Fruit fly (Drosophila melanogaster): ENCODE data around the gene CG43783.

CG43783 gene

dm6 chr3L:8953199-8953956 lies 694 bp downstream of the CG43783 start (continued):
- peak; percentile 52 for TF ChIP-seq Nf-YB (GFP tag; optimal IDR thresholded peaks at IDR 0.05)
- TF ChIP-seq mirr (GFP tag; optimal IDR thresholded peaks at IDR 0.05) = no peak
- peak; percentile 22 for TF ChIP-seq CG18764 (GFP tag; optimal IDR thresholded peaks at IDR 0.05)
- TF ChIP-seq CG12299 (tag; optimal IDR thresholded peaks at IDR 0.05) = peak; percentile 68
- no peak for TF ChIP-seq CG7372 (GFP tag; IDR thresholded peaks at IDR 0.05)
- peak; percentile 82 for TF ChIP-seq Fer1 (GFP tag; optimal IDR thresholded peaks at IDR 0.05)
- peak; percentile 57 for TF ChIP-seq CG6854 (GFP tag; optimal IDR thresholded peaks at IDR 0.05)
- peak; percentile 20 for TF ChIP-seq CG16863 (GFP tag; optimal IDR thresholded peaks at IDR 0.05)
- TF ChIP-seq CG14441 (GFP tag; IDR thresholded peaks at IDR 0.05) = no peak; the same call in 1 of the 2 replicates
- no peak for TF ChIP-seq CG17912 (GFP tag; optimal IDR thresholded peaks at IDR 0.05)
- TF ChIP-seq CG1233 (GFP tag; optimal IDR thresholded peaks at IDR 0.05) = peak; percentile 49
- TF ChIP-seq Ssrp (tag; optimal IDR thresholded peaks at IDR 0.05) = peak; percentile 60
- peak; percentile 50; the same call in 1 of the 3 replicates for TF ChIP-seq CG11695 (GFP tag; IDR thresholded peaks at IDR 0.05)
- TF ChIP-seq CG11093 (GFP tag; IDR thresholded peaks at IDR 0.05) = 0 out of 3 replicates have a peak, but pooled peaks have one; percentile 47
- TF ChIP-seq psq (GFP tag; optimal IDR thresholded peaks at IDR 0.05) = no peak
- TF ChIP-seq Ravus (GFP tag; IDR thresholded peaks at IDR 0.05) = no peak
- TF ChIP-seq CG10979 (tag; optimal IDR thresholded peaks at IDR 0.05) = peak; percentile 68
- no peak for TF ChIP-seq CG11247 (GFP tag; IDR thresholded peaks at IDR 0.05)
- no peak for TF ChIP-seq CG12236 (GFP tag; optimal IDR thresholded peaks at IDR 0.05)
- peak; percentile 50; the same call in 2 of the 3 replicates for TF ChIP-seq tgo (GFP tag; IDR thresholded peaks at IDR 0.05)
- peak; percentile 28 for TF ChIP-seq CG1602 (GFP tag; optimal IDR thresholded peaks at IDR 0.05)
- no peak for TF ChIP-seq seq (GFP tag; IDR thresholded peaks at IDR 0.05)
- TF ChIP-seq tll (GFP tag; optimal IDR thresholded peaks at IDR 0.05) = no peak
- TF ChIP-seq CG3838 (GFP tag; optimal IDR thresholded peaks at IDR 0.05) = no peak
- peak; percentile 8 for TF ChIP-seq CG30020 (tag; optimal IDR thresholded peaks at IDR 0.05)
- peak; percentile 56 for TF ChIP-seq CG8388 (GFP tag; optimal IDR thresholded peaks at IDR 0.05)
- no peak for TF ChIP-seq hth (optimal IDR thresholded peaks at IDR 0.05)
- 0 out of 2 replicates have a peak, but pooled peaks have one; percentile 19 for TF ChIP-seq CG11085 (GFP tag; IDR thresholded peaks at IDR 0.05)
- TF ChIP-seq CG2678 (tag; optimal IDR thresholded peaks at IDR 0.05) = peak; percentile 84
- TF ChIP-seq CG11696 (GFP tag; IDR thresholded peaks at IDR 0.05) = no peak
- TF ChIP-seq ap (GFP tag; IDR thresholded peaks at IDR 0.05) = no peak
- peak; percentile 39 for TF ChIP-seq CG6654 (GFP tag; optimal IDR thresholded peaks at IDR 0.05)
- TF ChIP-seq Mad (GFP tag; optimal IDR thresholded peaks at IDR 0.05) = peak; percentile 48
- no peak for TF ChIP-seq CkIIα-i1 (GFP tag; IDR thresholded peaks at IDR 0.05)
- peak; percentile 28 for TF ChIP-seq CTCF (GFP tag; optimal IDR thresholded peaks at IDR 0.05)
- TF ChIP-seq Gsc (GFP tag; IDR thresholded peaks at IDR 0.05) = no peak
- TF ChIP-seq cad (GFP tag; optimal IDR thresholded peaks at IDR 0.05) = no peak
- TF ChIP-seq sc (optimal IDR thresholded peaks at IDR 0.05) = no peak
- peak; percentile 13 for TF ChIP-seq sc (GFP tag; optimal IDR thresholded peaks at IDR 0.05)
- TF ChIP-seq so (GFP tag; IDR thresholded peaks at IDR 0.05) = no peak
- TF ChIP-seq onecut (GFP tag; IDR thresholded peaks at IDR 0.05) = peak; percentile 95
- TF ChIP-seq CG8944 (GFP tag; optimal IDR thresholded peaks at IDR 0.05) = no peak
- peak; percentile 36 for TF ChIP-seq CG7786 (GFP tag; optimal IDR thresholded peaks at IDR 0.05)
- TF ChIP-seq run (tag; optimal IDR thresholded peaks at IDR 0.05) = peak; percentile 42
- peak; percentile 17 for TF ChIP-seq Scr (GFP tag; IDR thresholded peaks at IDR 0.05; ENCODE audit: partially characterized antibody)
- TF ChIP-seq dimm (GFP tag; IDR thresholded peaks at IDR 0.05) = no peak
- TF ChIP-seq Jarid2 (GFP tag; optimal IDR thresholded peaks at IDR 0.05) = peak; percentile 66
- no peak for TF ChIP-seq CG2889 (GFP tag; IDR thresholded peaks at IDR 0.05)
- peak; percentile 44 for TF ChIP-seq HmgZ (tag; optimal IDR thresholded peaks at IDR 0.05)
- TF ChIP-seq CG8089 (GFP tag; optimal IDR thresholded peaks at IDR 0.05) = peak; percentile 8
- TF ChIP-seq CG12659 (GFP tag; optimal IDR thresholded peaks at IDR 0.05) = peak; percentile 67

Data from whole organism, embryonic.